Worm (Caenorhabditis elegans) whole organism, late embryonic: Measurements from ENCODE around the gene pfd-2.

Experiments used
- ama-1 ChIP-seq: fragments of 150-350 bp; optimal IDR thresholded peaks from 2 replicates; lab custom pipeline; 2014
- lin-11 ChIP-seq: fragments of 200-800 bp; sonication (Bioruptor generic); optimal IDR thresholded peaks from 2 replicates; lab custom pipeline; 2018; ENCODE audit warnings: mild to moderate bottlenecking, missing genetic modification characterization, missing compliant biosample characterization

- TF ChIP-seq lin-11 (tag; lab: Kevin White, UChicago) (no peak), ama-1 (lab: Kevin White, UChicago) (no peak)
Measured at ce11 chrII:4350888-4351287, 24.4 kb downstream of the pfd-2 start, which contains the start of gene H20J04.9.
